Worm (Caenorhabditis elegans) whole organism, mixed stage, embryonic: ENCODE results near the gene T28C12.15.

Experiments
- blmp-1 ChIP-seq: fragments of 150-350 bp; optimal IDR thresholded peaks from 2 replicates; lab custom pipeline; 2014; ENCODE audit warnings: missing biosample characterization, missing genetic modification characterization
- ceh-39 ChIP-seq: fragments of 150-350 bp; optimal IDR thresholded peaks from 2 replicates; lab custom pipeline; 2014; ENCODE audit warnings: missing biosample characterization, missing genetic modification characterization
- ces-1 ChIP-seq: fragments of 150-350 bp; optimal IDR thresholded peaks from 2 replicates; lab custom pipeline; 2014; ENCODE audit warnings: missing biosample characterization, missing genetic modification reagents, missing genetic modification characterization
- cnd-1 ChIP-seq: fragments of 200-800 bp; sonication (Bioruptor generic); optimal IDR thresholded peaks from 2 replicates; lab custom pipeline; 2018; ENCODE audit warnings: mild to moderate bottlenecking, missing genetic modification characterization, missing compliant biosample characterization
- drap-1 ChIP-seq: fragments of 200-800 bp; sonication (Bioruptor generic); optimal IDR thresholded peaks from 3 replicates; lab custom pipeline; 2018; ENCODE audit warnings: mild to moderate bottlenecking, missing genetic modification characterization, missing compliant biosample characterization
- elt-3 ChIP-seq: fragments of 150-350 bp; optimal IDR thresholded peaks from 2 replicates; lab custom pipeline; 2014; ENCODE audit warnings: missing biosample characterization, missing genetic modification characterization
- mep-1 ChIP-seq: fragments of 150-350 bp; optimal IDR thresholded peaks from 2 replicates; lab custom pipeline; 2017; ENCODE audit warnings: missing biosample characterization, missing genetic modification reagents, missing genetic modification characterization, inconsistent platforms
- nhr-237 ChIP-seq: fragments of 150-350 bp; optimal IDR thresholded peaks from 2 replicates; lab custom pipeline; 2014; ENCODE audit warnings: missing biosample characterization, missing genetic modification characterization
- nhr-76 ChIP-seq: sonication (generic microtip); optimal IDR thresholded peaks from 2 replicates; lab custom pipeline; 2017; ENCODE audit warnings: missing biosample characterization, missing genetic modification characterization
- unc-39 ChIP-seq: fragments of 150-350 bp; optimal IDR thresholded peaks from 2 replicates; lab custom pipeline; 2014; ENCODE audit warnings: missing biosample characterization, missing genetic modification characterization
- unc-62 ChIP-seq: fragments of 150-350 bp; optimal IDR thresholded peaks from 2 replicates; lab custom pipeline; 2014; ENCODE audit warnings: missing biosample characterization, missing genetic modification reagents, missing genetic modification characterization
- ztf-11 ChIP-seq: fragments of 150-350 bp; optimal IDR thresholded peaks from 2 replicates; lab custom pipeline; 2014; ENCODE audit warnings: missing biosample characterization, missing genetic modification characterization

ce11 chrV:6348133-6348532 is 26.6 kb upstream of the T28C12.15 start:
- no peak for TF ChIP-seq ceh-39 (tag; lab: Kevin White, UChicago)
- TF ChIP-seq elt-3 (tag; lab: Kevin White, UChicago) = no peak
- no peak for TF ChIP-seq nhr-237 (tag; lab: Kevin White, UChicago)
- no peak for TF ChIP-seq mep-1
- TF ChIP-seq unc-39 (tag; lab: Kevin White, UChicago) = no peak
- TF ChIP-seq blmp-1 (tag; lab: Kevin White, UChicago) = no peak
- TF ChIP-seq nhr-76 = no peak
- TF ChIP-seq ztf-11 = no peak
- no peak for TF ChIP-seq unc-62 (GFP tag; lab: Kevin White, UChicago)
- TF ChIP-seq cnd-1 (tag; lab: Kevin White, UChicago) = no peak
- no peak for TF ChIP-seq ces-1 (GFP tag; lab: Kevin White, UChicago)
- TF ChIP-seq drap-1 = no peak
